Worm (Caenorhabditis elegans) whole organism, mixed stage, embryonic: Measurements from ENCODE around the gene mdf-1.

Experiments used
- elt-1 ChIP-seq: sonication (generic microtip); optimal IDR thresholded peaks from 2 replicates; lab custom pipeline; 2017; ENCODE audit warnings: missing genetic modification characterization, mild to moderate bottlenecking, missing compliant biosample characterization, antibody characterized with exemption, moderate library complexity, borderline replicate concordance; ENCODE audit not compliant: insufficient read depth
- lin-13 ChIP-seq: fragments of 150-350 bp; optimal IDR thresholded peaks from 2 replicates; lab custom pipeline; 2014; ENCODE audit warnings: missing biosample characterization, missing genetic modification characterization
- lsy-2 ChIP-seq: fragments of 150-350 bp; optimal IDR thresholded peaks from 2 replicates; lab custom pipeline; 2014; ENCODE audit warnings: missing biosample characterization, missing genetic modification characterization
- nhr-76 ChIP-seq: sonication (generic microtip); optimal IDR thresholded peaks from 2 replicates; lab custom pipeline; 2017; ENCODE audit warnings: missing biosample characterization, missing genetic modification characterization
- sptf-1 ChIP-seq: sonication (generic microtip); optimal IDR thresholded peaks from 2 replicates; lab custom pipeline; 2017; ENCODE audit warnings: mild to moderate bottlenecking, missing genetic modification characterization, moderate library complexity, missing compliant biosample characterization
- tbx-8 ChIP-seq: fragments of 200-800 bp; sonication (Bioruptor generic); optimal IDR thresholded peaks from 2 replicates; lab custom pipeline; 2018; ENCODE audit warnings: mild to moderate bottlenecking, missing genetic modification characterization, moderate library complexity, missing compliant biosample characterization

DNA sequence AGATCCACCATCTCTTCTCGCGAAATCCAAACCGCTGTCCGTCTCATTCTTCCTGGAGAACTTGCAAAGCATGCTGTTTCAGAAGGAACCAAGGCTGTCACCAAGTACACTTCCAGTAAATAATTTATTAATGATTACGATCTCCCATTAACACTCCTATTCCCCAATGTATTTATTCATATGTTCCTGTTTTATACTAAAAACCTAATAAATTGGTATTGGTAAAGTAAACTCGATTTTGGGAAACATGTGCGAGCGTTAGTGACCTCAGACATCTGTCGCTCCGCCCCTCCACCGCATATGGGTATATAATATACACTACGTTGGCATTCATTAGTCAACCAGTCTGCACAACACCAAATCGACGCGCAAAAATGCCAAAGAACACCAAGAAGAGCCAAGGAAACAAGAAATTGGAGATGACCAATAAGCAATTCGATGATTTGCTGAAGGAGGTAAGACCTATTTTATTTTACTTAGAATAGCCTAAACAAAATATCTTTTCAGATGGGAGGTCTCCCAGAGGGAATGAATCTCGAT, 2.1 kb upstream of the mdf-1 start, which contains the start of gene C50F4.6:
- no peak for TF ChIP-seq lsy-2 (tag; lab: Kevin White, UChicago)
- no peak for TF ChIP-seq sptf-1 (tag; lab: Kevin White, UChicago)
- no peak for TF ChIP-seq elt-1 (tag; lab: Kevin White, UChicago)
- TF ChIP-seq nhr-76 (tag; lab: Kevin White, UChicago), result no peak
- TF ChIP-seq lin-13, result no peak
- TF ChIP-seq tbx-8 (GFP tag; lab: Kevin White, UChicago), result no peak
